Worm (Caenorhabditis elegans) whole organism, late embryonic: Measurements from ENCODE around the gene F35B3.3.

Experiments used
- elt-4 ChIP-seq: sonication (generic microtip); optimal IDR thresholded peaks from 2 replicates; lab custom pipeline; 2016; ENCODE audit warnings: missing genetic modification characterization, missing compliant biosample characterization
- fkh-10 ChIP-seq: fragments of 150-350 bp; optimal IDR thresholded peaks from 2 replicates; lab custom pipeline; 2014; ENCODE audit warnings: missing biosample characterization, missing genetic modification reagents, missing genetic modification characterization
- sox-2 ChIP-seq: fragments of 200-800 bp; sonication (Bioruptor generic); IDR thresholded peaks from 2 replicates; pipeline ENCODE4 v1.3.6; 2022; ENCODE audit warnings: missing genetic modification reagents, missing genetic modification characterization, missing compliant biosample characterization

DNA sequence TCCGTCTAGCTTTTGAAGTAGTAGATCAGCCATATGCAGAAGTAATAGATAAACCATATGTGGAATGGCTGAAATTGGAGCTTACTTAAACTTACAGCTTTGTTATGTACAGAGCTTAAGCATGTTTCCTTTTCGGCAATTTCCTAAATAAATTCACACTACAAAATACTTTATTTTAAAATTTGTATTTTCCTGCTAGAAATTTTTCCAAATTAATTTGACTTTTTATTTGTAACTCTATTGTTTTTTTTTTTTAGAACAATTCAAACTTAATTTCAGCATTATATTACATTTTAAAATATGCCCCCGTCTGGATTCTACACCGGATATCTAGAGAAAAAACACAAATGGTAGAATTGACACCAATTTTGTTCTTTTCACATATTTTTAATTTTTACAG lies at the start of gene F35B3.3:
- TF ChIP-seq sox-2 = no peak
- no peak for TF ChIP-seq elt-4 (tag; lab: Kevin White, UChicago)
- no peak for TF ChIP-seq fkh-10 (GFP tag; lab: Kevin White, UChicago)
